Worm (Caenorhabditis elegans) whole organism, mixed stage, embryonic: ENCODE results near the gene pck-1.

Experiments
- M03D4.4 ChIP-seq: sonication (generic microtip); optimal IDR thresholded peaks from 2 replicates; lab custom pipeline; 2017; ENCODE audit warnings: mild to moderate bottlenecking, missing genetic modification characterization, missing compliant biosample characterization
- bed-3 ChIP-seq: fragments of 200-800 bp; sonication (Bioruptor generic); optimal IDR thresholded peaks from 3 replicates; lab custom pipeline; 2018; ENCODE audit warnings: mild to moderate bottlenecking, missing genetic modification characterization, moderate library complexity, missing compliant biosample characterization
- blmp-1 ChIP-seq: fragments of 150-350 bp; optimal IDR thresholded peaks from 2 replicates; lab custom pipeline; 2014; ENCODE audit warnings: missing biosample characterization, missing genetic modification characterization
- ceh-39 ChIP-seq: fragments of 150-350 bp; optimal IDR thresholded peaks from 2 replicates; lab custom pipeline; 2014; ENCODE audit warnings: missing biosample characterization, missing genetic modification characterization
- ceh-43 ChIP-seq: fragments of 200-800 bp; sonication (Bioruptor generic); optimal IDR thresholded peaks from 2 replicates; lab custom pipeline; 2018; ENCODE audit warnings: mild to moderate bottlenecking, missing genetic modification characterization, moderate library complexity, missing compliant biosample characterization
- ceh-83 ChIP-seq: fragments of 200-800 bp; sonication (Bioruptor generic); optimal IDR thresholded peaks from 2 replicates; lab custom pipeline; 2018; ENCODE audit warnings: mild to moderate bottlenecking, missing genetic modification characterization, missing compliant biosample characterization
- ces-1 ChIP-seq: fragments of 150-350 bp; optimal IDR thresholded peaks from 2 replicates; lab custom pipeline; 2014; ENCODE audit warnings: missing biosample characterization, missing genetic modification reagents, missing genetic modification characterization
- cnd-1 ChIP-seq: fragments of 200-800 bp; sonication (Bioruptor generic); optimal IDR thresholded peaks from 2 replicates; lab custom pipeline; 2018; ENCODE audit warnings: mild to moderate bottlenecking, missing genetic modification characterization, missing compliant biosample characterization
- drap-1 ChIP-seq: fragments of 200-800 bp; sonication (Bioruptor generic); optimal IDR thresholded peaks from 3 replicates; lab custom pipeline; 2018; ENCODE audit warnings: mild to moderate bottlenecking, missing genetic modification characterization, missing compliant biosample characterization
- elt-1 ChIP-seq: sonication (generic microtip); optimal IDR thresholded peaks from 2 replicates; lab custom pipeline; 2017; ENCODE audit warnings: missing genetic modification characterization, mild to moderate bottlenecking, missing compliant biosample characterization, antibody characterized with exemption, moderate library complexity, borderline replicate concordance; ENCODE audit not compliant: insufficient read depth
- elt-3 ChIP-seq: fragments of 150-350 bp; optimal IDR thresholded peaks from 2 replicates; lab custom pipeline; 2014; ENCODE audit warnings: missing biosample characterization, missing genetic modification characterization
- flh-1 ChIP-seq: fragments of 200-800 bp; sonication (Bioruptor generic); optimal IDR thresholded peaks from 2 replicates; lab custom pipeline; 2018; ENCODE audit warnings: mild to moderate bottlenecking, missing genetic modification characterization, moderate library complexity, missing compliant biosample characterization
- ham-2 ChIP-seq: fragments of 200-800 bp; sonication (Bioruptor generic); optimal IDR thresholded peaks from 2 replicates; lab custom pipeline; 2018; ENCODE audit warnings: mild to moderate bottlenecking, missing genetic modification characterization, missing compliant biosample characterization
- hlh-1 ChIP-seq: fragments of 150-350 bp; optimal IDR thresholded peaks from 2 replicates; lab custom pipeline; 2014; ENCODE audit warnings: missing biosample characterization, missing genetic modification reagents, missing genetic modification characterization
- lin-13 ChIP-seq: fragments of 150-350 bp; optimal IDR thresholded peaks from 2 replicates; lab custom pipeline; 2014; ENCODE audit warnings: missing biosample characterization, missing genetic modification characterization
- lin-32 ChIP-seq: fragments of 200-800 bp; sonication (Bioruptor generic); optimal IDR thresholded peaks from 2 replicates; lab custom pipeline; 2018; ENCODE audit warnings: mild to moderate bottlenecking, missing genetic modification characterization, missing compliant biosample characterization
- lsy-2 ChIP-seq: fragments of 150-350 bp; optimal IDR thresholded peaks from 2 replicates; lab custom pipeline; 2014; ENCODE audit warnings: missing biosample characterization, missing genetic modification characterization
- mab-5 ChIP-seq: fragments of 150-350 bp; optimal IDR thresholded peaks from 2 replicates; lab custom pipeline; 2014; ENCODE audit warnings: missing biosample characterization, missing genetic modification characterization
- mep-1 ChIP-seq: fragments of 150-350 bp; optimal IDR thresholded peaks from 2 replicates; lab custom pipeline; 2017; ENCODE audit warnings: missing biosample characterization, missing genetic modification reagents, missing genetic modification characterization, inconsistent platforms
- mls-2 ChIP-seq: sonication (generic microtip); optimal IDR thresholded peaks from 2 replicates; lab custom pipeline; 2016; ENCODE audit warnings: mild to moderate bottlenecking, missing genetic modification characterization, moderate library complexity, missing compliant biosample characterization
- nhr-12 ChIP-seq: fragments of 150-350 bp; optimal IDR thresholded peaks from 2 replicates; lab custom pipeline; 2014; ENCODE audit warnings: missing biosample characterization, missing genetic modification characterization
- nhr-2 ChIP-seq: fragments of 150-350 bp; optimal IDR thresholded peaks from 2 replicates; lab custom pipeline; 2014; ENCODE audit warnings: missing biosample characterization, missing genetic modification characterization
- nhr-237 ChIP-seq: fragments of 150-350 bp; optimal IDR thresholded peaks from 2 replicates; lab custom pipeline; 2014; ENCODE audit warnings: missing biosample characterization, missing genetic modification characterization
- nhr-28 ChIP-seq: fragments of 150-350 bp; optimal IDR thresholded peaks from 2 replicates; lab custom pipeline; 2014; ENCODE audit warnings: missing biosample characterization, missing genetic modification characterization
- nhr-76 ChIP-seq: sonication (generic microtip); optimal IDR thresholded peaks from 2 replicates; lab custom pipeline; 2017; ENCODE audit warnings: missing biosample characterization, missing genetic modification characterization
- pha-4 ChIP-seq: fragments of 150-350 bp; optimal IDR thresholded peaks from 2 replicates; lab custom pipeline; 2018; ENCODE audit warnings: missing biosample characterization, missing genetic modification reagents, missing genetic modification characterization
- sem-2 ChIP-seq: fragments of 200-800 bp; sonication (Bioruptor generic); optimal IDR thresholded peaks from 2 replicates; lab custom pipeline; 2018; ENCODE audit warnings: mild to moderate bottlenecking, missing genetic modification characterization, missing compliant biosample characterization
- snpc-4 ChIP-seq: fragments of 150-350 bp; optimal IDR thresholded peaks from 2 replicates; lab custom pipeline; 2014; ENCODE audit warnings: missing biosample characterization, missing genetic modification characterization
- sptf-1 ChIP-seq: sonication (generic microtip); optimal IDR thresholded peaks from 2 replicates; lab custom pipeline; 2017; ENCODE audit warnings: mild to moderate bottlenecking, missing genetic modification characterization, moderate library complexity, missing compliant biosample characterization
- tbx-8 ChIP-seq: fragments of 200-800 bp; sonication (Bioruptor generic); optimal IDR thresholded peaks from 2 replicates; lab custom pipeline; 2018; ENCODE audit warnings: mild to moderate bottlenecking, missing genetic modification characterization, moderate library complexity, missing compliant biosample characterization
- unc-120 ChIP-seq: sonication (generic microtip); optimal IDR thresholded peaks from 2 replicates; lab custom pipeline; 2017; ENCODE audit warnings: missing genetic modification characterization, missing compliant biosample characterization; ENCODE audit not compliant: poor library complexity, severe bottlenecking
- unc-62 ChIP-seq: fragments of 150-350 bp; optimal IDR thresholded peaks from 2 replicates; lab custom pipeline; 2014; ENCODE audit warnings: missing biosample characterization, missing genetic modification reagents, missing genetic modification characterization
- zip-8 ChIP-seq: fragments of 150-350 bp; optimal IDR thresholded peaks from 2 replicates; lab custom pipeline; 2014; ENCODE audit warnings: missing biosample characterization, missing genetic modification characterization
- ztf-11 ChIP-seq: fragments of 150-350 bp; optimal IDR thresholded peaks from 2 replicates; lab custom pipeline; 2014; ENCODE audit warnings: missing biosample characterization, missing genetic modification characterization

Gene pck-1

ce11 chrIII:86316-86715 is 20.3 kb upstream of the pck-1 start, which contains the start of gene attf-3:
Gene attf-3 (minus strand): TSS chrIII:86384.
- peak; percentile 78 for TF ChIP-seq mep-1
- no peak for TF ChIP-seq drap-1 (GFP tag; lab: Kevin White, UChicago)
- no peak for TF ChIP-seq M03D4.4 (tag; lab: Kevin White, UChicago)
- TF ChIP-seq snpc-4 (tag; lab: Kevin White, UChicago) = no peak
- peak; percentile 71 for TF ChIP-seq lsy-2 (tag; lab: Kevin White, UChicago)
- TF ChIP-seq sptf-1 (tag; lab: Kevin White, UChicago) = no peak
- TF ChIP-seq nhr-28 (tag; lab: Kevin White, UChicago) = no peak
- peak; percentile 68 for TF ChIP-seq nhr-237 (tag; lab: Kevin White, UChicago)
- TF ChIP-seq ceh-39 (tag; lab: Kevin White, UChicago) = peak; percentile 50
- peak; percentile 56 for TF ChIP-seq lin-13
- TF ChIP-seq zip-8 (tag; lab: Kevin White, UChicago) = no peak
- TF ChIP-seq unc-62 = no peak
- TF ChIP-seq blmp-1 (tag; lab: Kevin White, UChicago) = no peak
- no peak for TF ChIP-seq flh-1 (GFP tag; lab: Kevin White, UChicago)
- peak; percentile 13 for TF ChIP-seq hlh-1 (tag; lab: Kevin White, UChicago)
- no peak for TF ChIP-seq elt-1 (tag; lab: Kevin White, UChicago)
- no peak for TF ChIP-seq nhr-2 (tag; lab: Kevin White, UChicago)
- TF ChIP-seq nhr-12 (tag; lab: Kevin White, UChicago) = no peak
- no peak for TF ChIP-seq lin-32 (GFP tag; lab: Kevin White, UChicago)
- TF ChIP-seq ces-1 = peak; percentile 61
- no peak for TF ChIP-seq cnd-1 (tag; lab: Kevin White, UChicago)
- TF ChIP-seq ham-2 (GFP tag; lab: Kevin White, UChicago) = no peak
- TF ChIP-seq elt-3 (tag; lab: Kevin White, UChicago) = no peak
- peak; percentile 46 for TF ChIP-seq pha-4
- no peak for TF ChIP-seq ztf-11 (tag; lab: Kevin White, UChicago)
- TF ChIP-seq ceh-83 = no peak
- no peak for TF ChIP-seq bed-3
- no peak for TF ChIP-seq sem-2 (GFP tag; lab: Kevin White, UChicago)
- TF ChIP-seq mls-2 (tag; lab: Kevin White, UChicago) = no peak

ce11 chrIII:84372-84771 is 18.3 kb upstream of the pck-1 start:
- TF ChIP-seq tbx-8 (GFP tag; lab: Kevin White, UChicago) (no peak), hlh-1 (tag; lab: Kevin White, UChicago) (no peak), blmp-1 (tag; lab: Kevin White, UChicago) (no peak), sem-2 (GFP tag; lab: Kevin White, UChicago) (no peak), lin-13 (no peak), ceh-83 (no peak), ces-1 (no peak), unc-62 (no peak)

ce11 chrIII:72078-72477 is 6.0 kb upstream of the pck-1 start:
- TF ChIP-seq nhr-237 (tag; lab: Kevin White, UChicago) (no peak), mab-5 (tag; lab: Kevin White, UChicago) (no peak), snpc-4 (tag; lab: Kevin White, UChicago) (no peak), ceh-83 (no peak), pha-4 (no peak), unc-62 (no peak), ceh-43 (no peak), drap-1 (GFP tag; lab: Kevin White, UChicago) (no peak), elt-3 (tag; lab: Kevin White, UChicago) (no peak), ceh-39 (tag; lab: Kevin White, UChicago) (no peak)

- TF ChIP-seq unc-120 (tag; lab: Kevin White, UChicago) (no peak), bed-3 (no peak), flh-1 (GFP tag; lab: Kevin White, UChicago) (no peak), nhr-76 (tag; lab: Kevin White, UChicago) (no peak), M03D4.4 (tag; lab: Kevin White, UChicago) (no peak), ceh-39 (tag; lab: Kevin White, UChicago) (no peak)
Observed at ce11 chrIII:69652-70051, 3.6 kb upstream of the pck-1 start, which contains the start of gene spt-4. Gene spt-4 (minus strand): TSS chrIII:69752.
